Fruit fly (Drosophila melanogaster) whole organism, adult: ENCODE results near the gene Tim17b1.

Experiments
- CG11617 ChIP-seq: fragments of 200-800 bp; sonication (Bioruptor generic); optimal IDR thresholded peaks from 2 replicates; lab custom pipeline; 2017; ENCODE audit warnings: mild to moderate bottlenecking, missing biosample characterization, missing genetic modification reagents, missing genetic modification characterization
- CG12768 ChIP-seq: fragments of 200-800 bp; sonication (Bioruptor generic); optimal IDR thresholded peaks from 2 replicates; lab custom pipeline; 2017; ENCODE audit warnings: missing biosample characterization, missing genetic modification characterization, mild to moderate bottlenecking, moderate library complexity, missing genetic modification reagents
- CG14711 ChIP-seq: fragments of 200-800 bp; sonication (Bioruptor generic); optimal IDR thresholded peaks from 2 replicates; lab custom pipeline; 2018; ENCODE audit warnings: missing biosample characterization, mild to moderate bottlenecking, missing genetic modification characterization, moderate library complexity
- CG1620 ChIP-seq: fragments of 200-800 bp; sonication (Bioruptor generic); optimal IDR thresholded peaks from 2 replicates; lab custom pipeline; 2016; ENCODE audit warnings: missing biosample characterization, missing genetic modification characterization
- CG33017 ChIP-seq: fragments of 200-800 bp; sonication (Bioruptor generic); optimal IDR thresholded peaks from 2 replicates; lab custom pipeline; 2018; ENCODE audit warnings: missing biosample characterization, mild to moderate bottlenecking, missing genetic modification characterization, moderate library complexity
- CG5204 ChIP-seq: fragments of 200-800 bp; sonication (Bioruptor generic); optimal IDR thresholded peaks from 2 replicates; lab custom pipeline; 2016; ENCODE audit warnings: missing biosample characterization, missing genetic modification characterization
- CG7045 ChIP-seq: fragments of 200-800 bp; sonication (Bioruptor generic); optimal IDR thresholded peaks from 2 replicates; lab custom pipeline; 2017; ENCODE audit warnings: missing biosample characterization, mild to moderate bottlenecking, missing genetic modification characterization
- CG7101 ChIP-seq: fragments of 200-800 bp; sonication (Bioruptor generic); optimal IDR thresholded peaks from 2 replicates; lab custom pipeline; 2018; ENCODE audit warnings: missing biosample characterization, mild to moderate bottlenecking, missing genetic modification characterization, moderate library complexity
- Clk ChIP-seq: fragments of 200-800 bp; sonication (Bioruptor generic); optimal IDR thresholded peaks from 2 replicates; lab custom pipeline; 2017; ENCODE audit warnings: missing biosample characterization, missing genetic modification characterization
- Crg-1 ChIP-seq: fragments of 200-800 bp; sonication (Bioruptor generic); optimal IDR thresholded peaks from 2 replicates; lab custom pipeline; 2016; ENCODE audit warnings: missing biosample characterization, missing genetic modification characterization
- Hr96 ChIP-seq: fragments of 200-800 bp; sonication (Bioruptor generic); optimal IDR thresholded peaks from 2 replicates; lab custom pipeline; 2016; ENCODE audit warnings: missing biosample characterization, missing genetic modification characterization
- Mnt ChIP-seq: fragments of 200-800 bp; sonication (Bioruptor generic); optimal IDR thresholded peaks from 2 replicates; lab custom pipeline; 2016; ENCODE audit warnings: missing biosample characterization, mild to moderate bottlenecking, missing genetic modification characterization
- bab1 ChIP-seq: fragments of 200-800 bp; sonication (Bioruptor generic); optimal IDR thresholded peaks from 3 replicates; lab custom pipeline; 2019; ENCODE audit warnings: missing biosample characterization, mild to moderate bottlenecking, missing genetic modification characterization, moderate library complexity
- cic ChIP-seq: fragments of 200-800 bp; sonication (Bioruptor generic); optimal IDR thresholded peaks from 2 replicates; lab custom pipeline; 2017; ENCODE audit warnings: missing biosample characterization, mild to moderate bottlenecking, missing genetic modification characterization, moderate library complexity
- cnc ChIP-seq, 2 experiments: fragments of >200 bp; optimal IDR thresholded peaks; 2 replicates each; lab custom pipeline; 2017
- kay ChIP-seq: fragments of 200-800 bp; sonication (Bioruptor generic); peaks from one replicate; lab custom pipeline; 2016; ENCODE audit warnings: missing biosample characterization, missing genetic modification characterization, borderline replicate concordance
- ovo ChIP-seq: fragments of 200-800 bp; sonication (Bioruptor generic); optimal IDR thresholded peaks from 2 replicates; lab custom pipeline; 2016; ENCODE audit warnings: missing biosample characterization, missing genetic modification characterization
- pad ChIP-seq: fragments of 200-800 bp; sonication (Bioruptor generic); optimal IDR thresholded peaks from 3 replicates; lab custom pipeline; 2017; ENCODE audit warnings: missing biosample characterization, missing genetic modification characterization, mild to moderate bottlenecking, moderate library complexity, missing genetic modification reagents
- tj ChIP-seq: fragments of 200-800 bp; sonication (Bioruptor generic); optimal IDR thresholded peaks from 3 replicates; lab custom pipeline; 2017; ENCODE audit warnings: missing biosample characterization, mild to moderate bottlenecking, missing genetic modification characterization, moderate library complexity
- toe ChIP-seq: fragments of 200-800 bp; sonication (Bioruptor generic); optimal IDR thresholded peaks from 2 replicates; lab custom pipeline; 2016; ENCODE audit warnings: missing biosample characterization, missing genetic modification characterization

The Tim17b1 gene

dm6 chr3R:5323741-5324538, 24.0 kb downstream of the Tim17b1 start:
- TF ChIP-seq kay (GFP tag; lab: Kevin White, UChicago) (no peak), CG1620 (no peak), Mnt (GFP tag; lab: Kevin White, UChicago) (peak; percentile 15), toe (GFP tag; lab: Kevin White, UChicago) (no peak), Clk (GFP tag; lab: Kevin White, UChicago) (no peak), bab1 (peak; percentile 21), tj (GFP tag; lab: Kevin White, UChicago) (peak; percentile 15)

DNA sequence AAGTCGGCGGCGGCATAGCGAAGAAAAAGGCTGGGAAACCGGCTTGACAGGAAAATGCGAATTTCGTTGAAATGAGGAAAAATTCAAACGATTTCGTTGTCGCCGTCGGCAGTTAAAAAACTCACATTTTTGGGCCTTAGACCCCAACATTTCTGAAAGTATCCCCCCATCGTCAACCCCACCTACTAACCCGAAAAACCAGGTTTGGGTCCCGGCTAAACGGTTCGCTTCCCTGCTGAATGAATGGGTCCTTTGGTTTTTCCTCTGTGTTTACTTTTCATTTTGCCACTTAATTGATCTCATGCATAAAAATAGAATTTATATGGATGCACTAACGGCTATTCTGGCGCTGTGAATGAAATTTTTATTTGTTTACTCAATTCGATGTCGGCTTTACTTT, 26.2 kb downstream of the Tim17b1 start:
- no peak for TF ChIP-seq bab1
- no peak for TF ChIP-seq CG7101
- TF ChIP-seq cnc (optimal IDR thresholded peaks at IDR 0.05; lab: Kevin White, UChicago) = no peak
- TF ChIP-seq CG1620 = no peak
- TF ChIP-seq pad (GFP tag; lab: Kevin White, UChicago) = no peak
- TF ChIP-seq CG5204 (GFP tag; lab: Kevin White, UChicago) = no peak
- no peak for TF ChIP-seq Clk (GFP tag; lab: Kevin White, UChicago)
- no peak for TF ChIP-seq Mnt (GFP tag; lab: Kevin White, UChicago)
- no peak for TF ChIP-seq toe (GFP tag; lab: Kevin White, UChicago)
- TF ChIP-seq CG33017 (tag; lab: Kevin White, UChicago) = no peak
- TF ChIP-seq kay (GFP tag; lab: Kevin White, UChicago) = no peak
- no peak for TF ChIP-seq cic
- no peak for TF ChIP-seq Crg-1
- TF ChIP-seq CG7045 (GFP tag; lab: Kevin White, UChicago) = no peak
- no peak for TF ChIP-seq tj (GFP tag; lab: Kevin White, UChicago)
- TF ChIP-seq ovo (GFP tag; lab: Kevin White, UChicago) = no peak

DNA sequence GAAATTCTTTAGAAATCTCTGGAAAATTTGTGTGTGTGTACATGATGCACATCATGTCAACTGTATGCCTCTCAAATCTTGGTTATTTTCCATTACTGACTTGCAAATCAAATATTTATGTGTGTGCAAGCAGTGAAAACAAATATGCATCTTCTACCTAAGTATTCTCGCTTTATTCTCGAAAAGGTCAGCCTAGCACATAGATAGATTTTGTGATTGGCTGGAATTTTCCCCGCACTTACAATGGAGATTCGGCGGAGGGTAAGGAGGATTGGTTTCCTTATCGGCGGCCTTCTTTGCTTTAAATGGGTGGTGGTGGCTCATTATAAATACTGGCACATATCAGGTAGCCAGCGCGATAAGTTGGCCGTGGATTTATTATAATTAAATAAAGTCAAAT, 28.0 kb downstream of the Tim17b1 start:
- TF ChIP-seq CG7101 (no peak), kay (GFP tag; lab: Kevin White, UChicago) (no peak), CG5204 (GFP tag; lab: Kevin White, UChicago) (no peak), CG12768 (GFP tag; lab: Kevin White, UChicago) (no peak), Hr96 (GFP tag; lab: Kevin White, UChicago) (no peak), bab1 (no peak), tj (GFP tag; lab: Kevin White, UChicago) (no peak), CG14711 (tag; lab: Kevin White, UChicago) (no peak), Crg-1 (no peak), ovo (GFP tag; lab: Kevin White, UChicago) (no peak), CG11617 (GFP tag; lab: Kevin White, UChicago) (no peak)

DNA sequence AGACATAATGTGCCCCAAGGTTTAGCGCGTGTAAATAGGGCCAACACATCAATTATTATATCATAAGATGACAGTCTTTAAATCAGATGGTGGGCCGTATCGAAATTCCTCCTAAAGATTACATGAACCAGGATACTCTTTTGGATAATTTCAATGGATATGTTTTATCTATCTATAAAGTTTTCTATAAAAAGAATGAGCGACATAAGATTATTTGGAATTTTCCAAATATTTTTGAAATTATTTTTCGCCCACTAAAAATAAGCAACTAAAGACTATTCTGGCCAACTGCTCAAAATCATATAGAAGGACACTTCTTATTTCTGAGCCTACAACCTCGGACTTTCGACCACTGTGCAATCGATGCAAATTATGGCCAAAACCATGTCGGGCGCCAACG, 30.4 kb downstream of the Tim17b1 start:
- TF ChIP-seq Crg-1 (no peak), Hr96 (GFP tag; lab: Kevin White, UChicago) (no peak)

DNA sequence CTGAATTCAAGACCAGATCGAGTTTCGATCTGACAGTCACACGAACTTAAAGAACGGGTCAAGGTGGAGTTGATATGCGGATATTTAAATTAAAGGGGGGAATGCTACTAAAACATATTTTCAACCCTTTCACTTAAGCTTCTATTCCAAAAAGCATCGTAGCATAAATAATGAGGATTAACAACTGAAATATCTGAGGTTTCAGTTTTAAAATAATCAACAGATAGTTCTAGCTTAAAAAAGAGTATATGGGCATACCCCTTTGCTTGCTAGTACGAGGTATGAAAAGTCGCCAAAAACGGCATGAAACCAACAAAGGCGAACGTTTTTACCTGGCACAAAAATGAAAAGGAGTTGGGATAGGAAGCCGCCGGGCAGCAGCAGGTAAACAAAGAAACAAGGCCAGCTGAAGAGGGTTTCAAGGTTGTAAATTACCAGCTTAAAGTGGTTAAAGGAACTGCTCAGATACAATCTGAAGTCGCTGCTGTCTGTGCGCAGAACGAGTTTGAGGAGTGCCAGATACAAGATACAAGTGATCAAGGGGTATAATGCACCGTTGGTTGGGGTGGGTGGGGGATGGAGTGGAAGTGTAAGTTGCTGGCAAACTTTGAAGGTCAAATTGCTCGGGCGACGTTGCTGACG, 31.9 kb downstream of the Tim17b1 start:
- TF ChIP-seq CG5204 (GFP tag; lab: Kevin White, UChicago) = no peak
- TF ChIP-seq Crg-1 = no peak
- TF ChIP-seq CG1620 = no peak
- TF ChIP-seq kay (GFP tag; lab: Kevin White, UChicago) = no peak
- TF ChIP-seq CG33017 (tag; lab: Kevin White, UChicago) = no peak
- TF ChIP-seq cnc (optimal IDR thresholded peaks at IDR 0.05; lab: Kevin White, UChicago) = no peak
- no peak for TF ChIP-seq bab1
- TF ChIP-seq pad (GFP tag; lab: Kevin White, UChicago) = no peak
- TF ChIP-seq Mnt (GFP tag; lab: Kevin White, UChicago) = no peak
- TF ChIP-seq CG12768 (GFP tag; lab: Kevin White, UChicago) = no peak
- TF ChIP-seq CG7045 (GFP tag; lab: Kevin White, UChicago) = no peak
- no peak for TF ChIP-seq CG7101
- TF ChIP-seq cic = no peak

dm6 chr3R:5346707-5347323, 46.9 kb downstream of the Tim17b1 start:
- no peak for TF ChIP-seq Crg-1
- no peak for TF ChIP-seq ovo (GFP tag; lab: Kevin White, UChicago)
- TF ChIP-seq CG33017 (tag; lab: Kevin White, UChicago) = no peak
- no peak for TF ChIP-seq Mnt (GFP tag; lab: Kevin White, UChicago)
- TF ChIP-seq Hr96 (GFP tag; lab: Kevin White, UChicago) = no peak
- TF ChIP-seq CG14711 (tag; lab: Kevin White, UChicago) = no peak
- TF ChIP-seq tj (GFP tag; lab: Kevin White, UChicago) = no peak
- no peak for TF ChIP-seq CG12768 (GFP tag; lab: Kevin White, UChicago)
- TF ChIP-seq kay (GFP tag; lab: Kevin White, UChicago) = no peak
- no peak for TF ChIP-seq CG5204 (GFP tag; lab: Kevin White, UChicago)
- no peak for TF ChIP-seq cic
- TF ChIP-seq cnc (optimal IDR thresholded peaks at IDR 0.05; lab: Kevin White, UChicago) = no peak
- no peak for TF ChIP-seq CG7101
- TF ChIP-seq CG11617 (GFP tag; lab: Kevin White, UChicago) = no peak
- TF ChIP-seq Clk (GFP tag; lab: Kevin White, UChicago) = no peak
